Fruit fly (Drosophila melanogaster) whole organism, embryonic: ENCODE measurements around the gene armi.

Experiments
- Atf3 ChIP-seq: fragments of 200-800 bp; sonication (Bioruptor generic); optimal IDR thresholded peaks from 3 replicates; lab custom pipeline; 2016; ENCODE audit warnings: missing biosample characterization, missing genetic modification characterization
- CG10209 ChIP-seq: fragments of 200-800 bp; sonication (Bioruptor generic); optimal IDR thresholded peaks from 3 replicates; lab custom pipeline; 2017; ENCODE audit warnings: missing biosample characterization, mild to moderate bottlenecking, missing genetic modification characterization, missing genetic modification reagents
- CG10462 ChIP-seq: fragments of 200-800 bp; sonication (Bioruptor generic); optimal IDR thresholded peaks from 2 replicates; lab custom pipeline; 2016; ENCODE audit warnings: missing biosample characterization, missing genetic modification characterization
- CG10543 ChIP-seq: fragments of 200-800 bp; sonication (Bioruptor generic); optimal IDR thresholded peaks from 3 replicates; lab custom pipeline; 2017; ENCODE audit warnings: missing biosample characterization, mild to moderate bottlenecking, missing genetic modification characterization, moderate library complexity
- CG10959 ChIP-seq: fragments of 200-800 bp; sonication (Bioruptor generic); IDR thresholded peaks from 2 replicates; pipeline ENCODE4 v1.3.6; 2022; ENCODE audit warnings: missing biosample characterization, missing genetic modification characterization
- CG11504 ChIP-seq: fragments of 200-800 bp; sonication (Bioruptor generic); optimal IDR thresholded peaks from 3 replicates; lab custom pipeline; 2019; ENCODE audit warnings: missing biosample characterization, mild to moderate bottlenecking, missing genetic modification characterization, moderate library complexity
- CG12769 ChIP-seq: fragments of 200-800 bp; sonication (Bioruptor generic); optimal IDR thresholded peaks from 2 replicates; lab custom pipeline; 2019; ENCODE audit warnings: missing biosample characterization, mild to moderate bottlenecking, missing genetic modification characterization, moderate library complexity
- CG12942 ChIP-seq: fragments of 200-800 bp; sonication (Bioruptor generic); optimal IDR thresholded peaks from 3 replicates; lab custom pipeline; 2016; ENCODE audit warnings: missing biosample characterization, missing genetic modification characterization
- CG13123 ChIP-seq: fragments of 200-800 bp; sonication (Bioruptor generic); optimal IDR thresholded peaks from 2 replicates; lab custom pipeline; 2016; ENCODE audit warnings: missing biosample characterization, missing genetic modification characterization
- CG13424 ChIP-seq: fragments of 200-800 bp; sonication (Bioruptor generic); optimal IDR thresholded peaks from 2 replicates; lab custom pipeline; 2019; ENCODE audit warnings: missing biosample characterization, mild to moderate bottlenecking, missing genetic modification characterization, moderate library complexity
- CG14050 ChIP-seq: fragments of 200-800 bp; sonication (Bioruptor generic); IDR thresholded peaks from 3 replicates; pipeline ENCODE4 v1.3.6; 2022; ENCODE audit warnings: missing biosample characterization, missing genetic modification characterization
- CG14441 ChIP-seq: fragments of 200-800 bp; sonication (Bioruptor generic); IDR thresholded peaks from 2 replicates; pipeline ENCODE4 v1.3.6; 2022; ENCODE audit warnings: missing biosample characterization, missing genetic modification characterization
- CG15269 ChIP-seq: fragments of 200-800 bp; sonication (Bioruptor generic); optimal IDR thresholded peaks from 2 replicates; lab custom pipeline; 2018; ENCODE audit warnings: missing biosample characterization, mild to moderate bottlenecking, missing genetic modification characterization, moderate library complexity
- CG15479 ChIP-seq: fragments of 200-800 bp; sonication (Bioruptor generic); optimal IDR thresholded peaks from 3 replicates; lab custom pipeline; 2019; ENCODE audit warnings: missing biosample characterization, mild to moderate bottlenecking, missing genetic modification characterization, moderate library complexity
- CG18476 ChIP-seq: fragments of 200-800 bp; sonication (Bioruptor generic); optimal IDR thresholded peaks from 2 replicates; lab custom pipeline; 2016; ENCODE audit warnings: missing biosample characterization, mild to moderate bottlenecking, missing genetic modification characterization
- CG2129 ChIP-seq: fragments of 200-800 bp; sonication (Bioruptor generic); IDR thresholded peaks from 2 replicates; pipeline ENCODE4 v1.3.6; 2022; ENCODE audit warnings: missing biosample characterization, missing genetic modification characterization; ENCODE audit not compliant: partially characterized antibody
- CG30020 ChIP-seq: fragments of 200-800 bp; optimal IDR thresholded peaks from 2 replicates; lab custom pipeline; 2019; ENCODE audit warnings: missing biosample characterization, mild to moderate bottlenecking, missing genetic modification characterization, moderate library complexity
- CG32532 ChIP-seq: fragments of 200-800 bp; sonication (Bioruptor generic); IDR thresholded peaks from 2 replicates; pipeline ENCODE4 v1.3.6; 2022; ENCODE audit warnings: missing biosample characterization, missing genetic modification characterization
- CG32767 ChIP-seq: fragments of 200-800 bp; sonication (Bioruptor generic); IDR thresholded peaks from 2 replicates; pipeline ENCODE4 v1.3.6; 2022; ENCODE audit warnings: missing biosample characterization, missing genetic modification characterization
- CG7839 ChIP-seq: fragments of 200-800 bp; sonication (Bioruptor generic); optimal IDR thresholded peaks from 3 replicates; lab custom pipeline; 2018; ENCODE audit warnings: missing biosample characterization, mild to moderate bottlenecking, missing genetic modification characterization, moderate library complexity
- CG9437 ChIP-seq: fragments of 200-800 bp; sonication (Bioruptor generic); optimal IDR thresholded peaks from 2 replicates; lab custom pipeline; 2018; ENCODE audit warnings: missing biosample characterization, mild to moderate bottlenecking, missing genetic modification characterization
- Dip3 ChIP-seq: fragments of 200-800 bp; sonication (Bioruptor generic); optimal IDR thresholded peaks from 3 replicates; lab custom pipeline; 2016; ENCODE audit warnings: missing biosample characterization, missing genetic modification characterization
- Dll ChIP-seq: fragments of 200-800 bp; sonication (Bioruptor generic); IDR thresholded peaks from 4 replicates; pipeline ENCODE4 v1.3.6; 2022; ENCODE audit warnings: missing biosample characterization, missing genetic modification characterization; ENCODE audit not compliant: partially characterized antibody
- Doc2 ChIP-seq: fragments of 200-800 bp; sonication (Bioruptor generic); IDR thresholded peaks from 2 replicates; pipeline ENCODE4 v1.3.6; 2022; ENCODE audit warnings: missing biosample characterization, missing genetic modification characterization
- Mad ChIP-seq: fragments of 200-800 bp; sonication (Bioruptor generic); optimal IDR thresholded peaks from 2 replicates; lab custom pipeline; 2016; ENCODE audit warnings: missing biosample characterization, missing genetic modification characterization
- Nf-YB ChIP-seq: fragments of 200-800 bp; sonication (Bioruptor generic); optimal IDR thresholded peaks from 3 replicates; lab custom pipeline; 2019; ENCODE audit warnings: missing biosample characterization, mild to moderate bottlenecking, missing genetic modification characterization, moderate library complexity
- Nf-YC ChIP-seq: fragments of 200-800 bp; optimal IDR thresholded peaks from 3 replicates; lab custom pipeline; 2019; ENCODE audit warnings: missing biosample characterization, mild to moderate bottlenecking, missing genetic modification characterization, moderate library complexity
- Opbp ChIP-seq: fragments of 200-800 bp; sonication (Bioruptor generic); IDR thresholded peaks from 3 replicates; pipeline ENCODE4 v1.3.6; 2022; ENCODE audit warnings: missing biosample characterization, missing genetic modification characterization; ENCODE audit not compliant: partially characterized antibody
- Sin3A ChIP-seq: fragments of >200 bp; optimal IDR thresholded peaks from 2 replicates; lab custom pipeline; 2018
- Ssrp ChIP-seq: fragments of 200-800 bp; sonication (Bioruptor generic); optimal IDR thresholded peaks from 2 replicates; lab custom pipeline; 2018; ENCODE audit warnings: missing biosample characterization, mild to moderate bottlenecking, missing genetic modification characterization, moderate library complexity
- YL-1 ChIP-seq: fragments of 200-800 bp; sonication (Bioruptor generic); optimal IDR thresholded peaks from 3 replicates; lab custom pipeline; 2017; ENCODE audit warnings: missing biosample characterization, mild to moderate bottlenecking, missing genetic modification characterization
- amos ChIP-seq: fragments of 200-800 bp; sonication (Bioruptor generic); IDR thresholded peaks from 2 replicates; pipeline ENCODE4 v1.3.6; 2022; ENCODE audit warnings: missing biosample characterization, missing genetic modification characterization; ENCODE audit not compliant: partially characterized antibody
- ara ChIP-seq: fragments of 200-800 bp; sonication (Bioruptor generic); IDR thresholded peaks from 2 replicates; pipeline ENCODE4 v1.3.6; 2022; ENCODE audit warnings: missing biosample characterization, missing genetic modification characterization
- az2 ChIP-seq: fragments of 200-800 bp; sonication (Bioruptor generic); optimal IDR thresholded peaks from 3 replicates; lab custom pipeline; 2016; ENCODE audit warnings: missing biosample characterization, missing genetic modification characterization
- bab2 ChIP-seq: fragments of 200-800 bp; sonication (Bioruptor generic); optimal IDR thresholded peaks from 2 replicates; lab custom pipeline; 2016; ENCODE audit warnings: missing biosample characterization, missing genetic modification characterization
- bowl ChIP-seq: fragments of 200-800 bp; sonication (Bioruptor generic); IDR thresholded peaks from 2 replicates; pipeline ENCODE4 v1.3.6; 2022; ENCODE audit warnings: missing biosample characterization, missing genetic modification characterization
- chinmo ChIP-seq: fragments of 200-800 bp; sonication (Bioruptor generic); IDR thresholded peaks from 4 replicates; pipeline ENCODE4 v1.3.6; 2022; ENCODE audit warnings: missing biosample characterization, missing genetic modification characterization; ENCODE audit not compliant: partially characterized antibody
- chn ChIP-seq: fragments of 200-800 bp; sonication (Bioruptor generic); optimal IDR thresholded peaks from 2 replicates; lab custom pipeline; 2016; ENCODE audit warnings: missing biosample characterization, missing genetic modification characterization
- crol ChIP-seq: fragments of 200-800 bp; sonication (Bioruptor generic); IDR thresholded peaks from 2 replicates; pipeline ENCODE4 v1.3.6; 2022; ENCODE audit warnings: missing biosample characterization, missing genetic modification characterization
- ewg ChIP-seq: fragments of 200-800 bp; sonication (Bioruptor generic); optimal IDR thresholded peaks from 3 replicates; lab custom pipeline; 2017; ENCODE audit warnings: mild to moderate bottlenecking, missing biosample characterization, missing genetic modification reagents, missing genetic modification characterization
- eyg ChIP-seq: fragments of 200-800 bp; sonication (Bioruptor generic); optimal IDR thresholded peaks from 3 replicates; lab custom pipeline; 2016; ENCODE audit warnings: missing biosample characterization, missing genetic modification characterization
- grn ChIP-seq: fragments of 200-800 bp; sonication (Bioruptor generic); optimal IDR thresholded peaks from 3 replicates; lab custom pipeline; 2017; ENCODE audit warnings: missing biosample characterization, missing genetic modification characterization
- ham ChIP-seq: fragments of 200-800 bp; sonication (Bioruptor generic); IDR thresholded peaks from 2 replicates; pipeline ENCODE4 v1.3.6; 2022; ENCODE audit warnings: missing biosample characterization, missing genetic modification characterization
- hbn ChIP-seq: fragments of 200-800 bp; sonication (Bioruptor generic); IDR thresholded peaks from 2 replicates; pipeline ENCODE4 v1.3.6; 2022; ENCODE audit warnings: missing biosample characterization, missing genetic modification characterization; ENCODE audit not compliant: partially characterized antibody
- inv ChIP-seq: fragments of 200-800 bp; sonication (Bioruptor generic); IDR thresholded peaks from 2 replicates; pipeline ENCODE4 v1.3.6; 2022; ENCODE audit warnings: missing biosample characterization, missing genetic modification characterization; ENCODE audit not compliant: partially characterized antibody
- maf-S ChIP-seq: fragments of 200-800 bp; sonication (Bioruptor generic); optimal IDR thresholded peaks from 2 replicates; lab custom pipeline; 2016; ENCODE audit warnings: missing biosample characterization, missing genetic modification characterization
- nerfin-1 ChIP-seq: fragments of 200-800 bp; sonication (Bioruptor generic); optimal IDR thresholded peaks from 3 replicates; lab custom pipeline; 2019; ENCODE audit warnings: missing biosample characterization, mild to moderate bottlenecking, missing genetic modification characterization, moderate library complexity
- twi ChIP-seq: fragments of 200-800 bp; optimal IDR thresholded peaks from 2 replicates; lab custom pipeline; 2019; ENCODE audit warnings: missing biosample characterization, mild to moderate bottlenecking, missing genetic modification characterization, moderate library complexity
- zen2 ChIP-seq: fragments of 200-800 bp; sonication (Bioruptor generic); IDR thresholded peaks from 3 replicates; pipeline ENCODE4 v1.3.6; 2022; ENCODE audit warnings: missing biosample characterization, missing genetic modification characterization; ENCODE audit not compliant: partially characterized antibody

armi gene

DNA sequence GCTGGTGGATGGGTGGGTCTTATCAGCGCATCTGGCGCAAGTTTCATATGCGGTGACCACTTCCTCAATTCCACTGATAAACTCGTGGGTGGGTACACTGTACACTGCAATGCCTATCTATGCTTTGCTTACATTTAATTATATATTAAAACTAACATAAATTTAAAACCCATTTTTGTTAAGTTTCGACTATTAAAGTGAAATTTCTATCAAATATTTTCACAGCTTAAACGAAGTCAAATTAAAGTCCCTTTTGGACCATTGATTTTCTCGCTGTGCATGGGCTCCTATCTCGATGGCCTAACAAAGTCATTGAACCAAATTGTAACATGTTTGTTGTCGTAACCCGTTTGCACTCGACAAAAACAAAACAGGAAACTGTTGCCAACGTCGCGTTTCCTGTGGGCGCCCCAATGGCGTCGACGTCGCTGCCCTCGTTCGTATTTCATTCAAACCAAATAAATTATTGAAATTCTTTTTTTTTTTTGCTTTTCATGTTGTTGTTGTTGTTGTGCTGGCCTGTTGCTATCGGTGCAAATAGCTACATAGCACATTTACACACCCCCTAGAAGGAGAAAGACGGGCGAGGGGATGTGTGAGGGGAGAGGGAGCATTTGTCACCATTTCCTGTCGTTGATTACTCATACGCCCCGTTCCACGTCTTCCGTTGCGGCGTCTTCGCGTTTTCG, 28.3 kb upstream of the armi start (continued):
- TF ChIP-seq CG9437 (peak; percentile 66), crol (peak; percentile 79), CG10209 (GFP tag; lab: Kevin White, UChicago) (peak; percentile 84), Atf3 (GFP tag; lab: Kevin White, UChicago) (no peak), Dip3 (GFP tag; lab: Kevin White, UChicago) (peak; percentile 49), CG12769 (tag; lab: Kevin White, UChicago) (peak; percentile 88), ewg (peak; percentile 70), Doc2 (no peak), inv (GFP tag; lab: Robert Waterston, UW) (no peak), chinmo (peak; percentile 76; the same call in 1 of the 4 replicates), Sin3A (lab: Kevin White, UChicago) (no peak), CG32767 (peak; percentile 81), CG15479 (no peak), Mad (peak; percentile 40), CG10462 (no peak), CG12942 (GFP tag; lab: Kevin White, UChicago) (peak; percentile 72), CG14441 (peak; percentile 88), CG2129 (GFP tag; lab: Robert Waterston, UW) (no peak), CG13424 (peak; percentile 89), CG15269 (tag; lab: Kevin White, UChicago) (peak; percentile 90), CG32532 (peak; percentile 90), Dll (GFP tag; lab: Robert Waterston, UW) (no peak), YL-1 (GFP tag; lab: Kevin White, UChicago) (peak; percentile 2), chn (GFP tag; lab: Kevin White, UChicago) (peak; percentile 37), amos (no peak), az2 (peak; percentile 74), ham (GFP tag; lab: Robert Waterston, UW) (peak; percentile 61; the same call in 1 of the 2 replicates), bowl (GFP tag; lab: Robert Waterston, UW) (peak; percentile 39; the same call in 1 of the 2 replicates), CG10543 (GFP tag; lab: Kevin White, UChicago) (peak; percentile 54), hbn (no peak), Opbp (GFP tag; lab: Robert Waterston, UW) (no peak), CG11504 (tag; lab: Kevin White, UChicago) (peak; percentile 92), nerfin-1 (tag; lab: Kevin White, UChicago) (peak; percentile 63), CG13123 (peak; percentile 28), ara (GFP tag; lab: Robert Waterston, UW) (peak; percentile 70), eyg (GFP tag; lab: Kevin White, UChicago) (no peak), twi (tag; lab: Kevin White, UChicago) (peak; percentile 60), Nf-YB (GFP tag; lab: Kevin White, UChicago) (peak; percentile 57), Ssrp (peak; percentile 78), maf-S (GFP tag; lab: Kevin White, UChicago) (no peak), zen2 (GFP tag; lab: Robert Waterston, UW) (no peak), CG30020 (tag; lab: Kevin White, UChicago) (no peak), CG18476 (GFP tag; lab: Kevin White, UChicago) (peak; percentile 60), CG14050 (GFP tag; lab: Robert Waterston, UW) (peak; percentile 83), Nf-YC (tag; lab: Kevin White, UChicago) (peak; percentile 52), grn (GFP tag; lab: Kevin White, UChicago) (peak; percentile 82), CG10959 (GFP tag; lab: Robert Waterston, UW) (peak; percentile 53), bab2 (GFP tag; lab: Kevin White, UChicago) (peak; percentile 71), CG7839 (tag; lab: Kevin White, UChicago) (peak; percentile 91)
